Worm (Caenorhabditis elegans): ENCODE measurements around the gene srz-23.

srz-23 gene

ce11 chrIV:3447350-3447749 is 6.1 kb upstream of the srz-23 start:
- TF ChIP-seq repo-1 (tag; optimal IDR thresholded peaks at IDR 0.05) (no peak), him-1 (tag; optimal IDR thresholded peaks at IDR 0.05) (no peak), xnd-1 (tag; optimal IDR thresholded peaks at IDR 0.05) (no peak), lsl-1 (GFP tag; optimal IDR thresholded peaks at IDR 0.05) (no peak), ceh-100 (GFP tag; IDR thresholded peaks at IDR 0.05) (no peak), Y95B8A.8 (GFP tag; IDR thresholded peaks at IDR 0.05) (no peak), F39B2.1 (GFP tag; IDR thresholded peaks at IDR 0.05) (no peak), attf-5 (GFP tag; optimal IDR thresholded peaks at IDR 0.05) (no peak), hsf-1 (GFP tag; IDR thresholded peaks at IDR 0.05) (no peak)

ce11 chrIV:3452516-3452915 is 892 bp upstream of the srz-23 start:
- TF ChIP-seq madf-3 (GFP tag; IDR thresholded peaks at IDR 0.05) (no peak), mes-4 (tag; optimal IDR thresholded peaks at IDR 0.05) (no peak), ceh-91 (GFP tag; IDR thresholded peaks at IDR 0.05) (no peak), ekl-4 (GFP tag; IDR thresholded peaks at IDR 0.05) (no peak), nfyb-1 (GFP tag; IDR thresholded peaks at IDR 0.05) (no peak), repo-1 (tag; optimal IDR thresholded peaks at IDR 0.05) (no peak), ceh-27 (GFP tag; optimal IDR thresholded peaks at IDR 0.05) (no peak), madf-10 (tag; optimal IDR thresholded peaks at IDR 0.05) (no peak), B0336.3 (GFP tag; IDR thresholded peaks at IDR 0.05) (no peak), sdz-38 (tag; optimal IDR thresholded peaks at IDR 0.05) (no peak), K12H6.12 (tag; optimal IDR thresholded peaks at IDR 0.05) (no peak), tbx-9 (tag; optimal IDR thresholded peaks at IDR 0.05; ENCODE audit: borderline replicate concordance) (no peak), F10E7.11 (tag; optimal IDR thresholded peaks at IDR 0.05) (no peak), pha-4 (tag; optimal IDR thresholded peaks at IDR 0.05) (no peak), F49E8.2 (tag; optimal IDR thresholded peaks at IDR 0.05; ENCODE audit: insufficient read depth) (no peak), lin-26 (GFP tag; IDR thresholded peaks at IDR 0.05) (no peak), nhr-90 (tag; optimal IDR thresholded peaks at IDR 0.05) (no peak), ceh-100 (GFP tag; IDR thresholded peaks at IDR 0.05) (no peak), snpc-1.3 (tag; optimal IDR thresholded peaks at IDR 0.05; ENCODE audit: insufficient read depth) (no peak), zfh-2 (GFP tag; conservative IDR thresholded peaks at IDR 0.05) (no peak)

DNA sequence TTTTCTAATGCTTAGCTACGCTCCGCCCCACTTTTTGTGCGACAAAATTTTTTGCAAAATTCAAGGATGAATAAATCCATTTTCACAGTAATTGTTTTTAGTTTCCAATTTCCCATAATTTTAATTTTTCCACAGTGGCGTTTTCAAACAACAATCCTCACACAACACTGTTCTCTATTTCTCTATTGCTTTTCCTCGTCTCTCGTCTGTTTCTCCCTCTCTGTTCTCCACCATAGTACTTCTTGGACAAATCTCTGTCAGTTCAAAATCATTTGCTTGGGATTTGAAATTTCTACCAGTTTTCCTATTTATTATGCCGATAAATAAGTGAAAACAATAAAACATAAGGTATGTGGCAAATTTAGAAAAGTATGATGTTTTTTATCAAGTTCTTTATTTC is 9.8 kb downstream of the srz-23 start, which contains the start of gene F58E2.4:
Gene F58E2.4 (plus strand): TSS at position 134 of the 400 bp plus-strand sequence.
- TF ChIP-seq F37B4.10 (GFP tag; IDR thresholded peaks at IDR 0.05) (no peak), sea-2 (GFP tag; IDR thresholded peaks at IDR 0.05) (no peak), hmg-1.2 (GFP tag; IDR thresholded peaks at IDR 0.05) (peak; percentile 67; the same call in 1 of the 2 replicates)

- TF ChIP-seq let-607 (tag; optimal IDR thresholded peaks at IDR 0.05) (no peak), athp-1 (tag; optimal IDR thresholded peaks at IDR 0.05) (no peak), zfh-2 (GFP tag; conservative IDR thresholded peaks at IDR 0.05) (no peak), ceh-79 (tag; optimal IDR thresholded peaks at IDR 0.05) (no peak), ceh-40 (GFP tag; IDR thresholded peaks at IDR 0.05) (no peak), him-1 (tag; optimal IDR thresholded peaks at IDR 0.05) (no peak), tlf-1 (GFP tag; optimal IDR thresholded peaks at IDR 0.05) (no peak), tbx-9 (tag; optimal IDR thresholded peaks at IDR 0.05; ENCODE audit: borderline replicate concordance) (no peak), F52B5.7 (tag; optimal IDR thresholded peaks at IDR 0.05) (no peak), ccch-3 (GFP tag; optimal IDR thresholded peaks at IDR 0.05) (no peak), atf-7 (tag; optimal IDR thresholded peaks at IDR 0.05) (no peak), C06A6.2 (GFP tag; conservative IDR thresholded peaks at IDR 0.05) (no peak), nfya-1 (tag; optimal IDR thresholded peaks at IDR 0.05; ENCODE audit: borderline replicate concordance, insufficient read depth) (no peak), dox-1 (GFP tag; IDR thresholded peaks at IDR 0.05) (no peak), K12H6.12 (tag; optimal IDR thresholded peaks at IDR 0.05) (no peak)
Measured at ce11 chrIV:3467128-3467527, 13.7 kb downstream of the srz-23 start, which contains the start of gene F58E2.3. TSS of gene F58E2.3 (plus strand) at chrIV:3467428.
